Worm (Caenorhabditis elegans): Measurements from ENCODE around the gene gap-2.

Gene gap-2

ce11 chrX:9443871-9444270 lies 28.4 kb upstream of the gap-2 start (continued):
- TF ChIP-seq attf-5 (GFP tag; optimal IDR thresholded peaks at IDR 0.05) (no peak), nfya-2 (GFP tag; IDR thresholded peaks at IDR 0.05) (no peak), rcor-1 (GFP tag; IDR thresholded peaks at IDR 0.05) (no peak), F23B12.7 (tag; optimal IDR thresholded peaks at IDR 0.05; ENCODE audit: insufficient read depth) (no peak)

ce11 chrX:9446177-9446694 lies 26.0 kb upstream of the gap-2 start, which contains the start of gene ZK899.1:
TSS of gene ZK899.1 (plus strand) at chrX:9446644.
- TF ChIP-seq let-526 (GFP tag; IDR thresholded peaks at IDR 0.05) (no peak), somi-1 (GFP tag; optimal IDR thresholded peaks at IDR 0.05) (peak; percentile 4), B0336.3 (GFP tag; IDR thresholded peaks at IDR 0.05) (no peak), nhr-80 (tag; optimal IDR thresholded peaks at IDR 0.05) (peak; percentile 93), lin-40 (tag; optimal IDR thresholded peaks at IDR 0.05) (peak; percentile 44), F23B12.7 (tag; optimal IDR thresholded peaks at IDR 0.05; ENCODE audit: insufficient read depth) (no peak), atf-7 (tag; optimal IDR thresholded peaks at IDR 0.05) (peak; percentile 32), nhr-90 (tag; optimal IDR thresholded peaks at IDR 0.05) (peak; percentile 11), attf-5 (GFP tag; optimal IDR thresholded peaks at IDR 0.05) (peak; percentile 29), sptf-2 (GFP tag; optimal IDR thresholded peaks at IDR 0.05) (no peak), tbp1 (GFP tag; optimal IDR thresholded peaks at IDR 0.05) (no peak), F39B2.1 (GFP tag; IDR thresholded peaks at IDR 0.05) (no peak), Y53F4B.3 (GFP tag; IDR thresholded peaks at IDR 0.05) (no peak), ztf-26 (tag; optimal IDR thresholded peaks at IDR 0.05) (peak; percentile 9), ceh-40 (GFP tag; IDR thresholded peaks at IDR 0.05) (no peak), sdz-38 (tag; optimal IDR thresholded peaks at IDR 0.05) (no peak), let-607 (tag; optimal IDR thresholded peaks at IDR 0.05) (peak; percentile 48 to 49)

- TF ChIP-seq ceh-79 (tag; optimal IDR thresholded peaks at IDR 0.05) (no peak), akir-1 (GFP tag; optimal IDR thresholded peaks at IDR 0.05) (no peak), ztf-28 (GFP tag; IDR thresholded peaks at IDR 0.05) (no peak), hmg-20 (GFP tag; IDR thresholded peaks at IDR 0.05) (no peak), snpc-4 (GFP tag; optimal IDR thresholded peaks at IDR 0.05) (no peak), snpc-4 (tag; optimal IDR thresholded peaks at IDR 0.05) (no peak), nhr-120 (GFP tag; IDR thresholded peaks at IDR 0.05) (no peak), F57C9.4 (tag; optimal IDR thresholded peaks at IDR 0.05) (no peak), nhr-90 (tag; optimal IDR thresholded peaks at IDR 0.05) (no peak), Y95B8A.8 (GFP tag; IDR thresholded peaks at IDR 0.05) (no peak), mcd-1 (GFP tag; IDR thresholded peaks at IDR 0.05) (no peak), dox-1 (GFP tag; IDR thresholded peaks at IDR 0.05) (no peak), let-607 (tag; optimal IDR thresholded peaks at IDR 0.05) (no peak), K11D2.4 (GFP tag; IDR thresholded peaks at IDR 0.05) (no peak), C17E4.6 (GFP tag; IDR thresholded peaks at IDR 0.05) (no peak), Y53F4B.3 (GFP tag; IDR thresholded peaks at IDR 0.05) (no peak)
These were observed 22.9 kb upstream of the gap-2 start, which contains the start of gene ZK899.7 for ce11 chrX:9449330-9449729. TSS of gene ZK899.7 (minus strand) at chrX:9449430.

DNA sequence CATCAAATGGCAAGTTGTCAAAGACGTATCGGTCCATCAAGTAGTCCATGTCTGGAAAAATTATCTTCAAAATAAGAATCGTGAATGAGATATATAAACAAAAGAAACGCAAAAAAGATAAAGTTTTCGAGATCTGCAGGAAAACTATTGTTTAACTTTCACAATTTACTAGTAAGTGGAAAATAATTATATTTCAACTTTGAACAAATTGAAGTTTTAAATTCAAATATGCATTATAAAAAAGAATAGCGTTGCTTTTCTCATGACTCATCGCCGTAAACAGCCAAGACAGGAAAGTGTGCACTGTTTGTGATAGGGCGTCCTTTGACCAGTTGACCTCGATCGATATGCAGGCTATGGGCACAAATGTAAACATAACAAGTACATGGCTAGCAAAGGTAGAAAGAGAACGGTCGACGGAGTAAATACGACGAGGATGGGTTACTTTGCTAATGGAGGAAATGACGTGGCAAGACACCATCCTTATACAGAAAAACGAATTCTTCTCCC lies 20.3 kb upstream of the gap-2 start, which contains the start of gene ZK899.2:
Gene ZK899.2 (minus strand): TSS at position 51 of the 510 bp plus-strand sequence.
- TF ChIP-seq T26A5.8 (tag; optimal IDR thresholded peaks at IDR 0.05) (no peak), sdz-38 (tag; optimal IDR thresholded peaks at IDR 0.05) (no peak), lin-54 (GFP tag; optimal IDR thresholded peaks at IDR 0.05) (no peak), zfh-2 (GFP tag; conservative IDR thresholded peaks at IDR 0.05) (no peak), nhr-80 (tag; optimal IDR thresholded peaks at IDR 0.05) (no peak), rcor-1 (GFP tag; IDR thresholded peaks at IDR 0.05) (no peak), ceh-91 (GFP tag; IDR thresholded peaks at IDR 0.05) (no peak), F49E8.2 (tag; optimal IDR thresholded peaks at IDR 0.05; ENCODE audit: insufficient read depth) (no peak), ccch-3 (GFP tag; optimal IDR thresholded peaks at IDR 0.05) (no peak), pbrm-1 (GFP tag; IDR thresholded peaks at IDR 0.05) (no peak), F39B2.1 (GFP tag; IDR thresholded peaks at IDR 0.05) (no peak), ztf-25 (GFP tag; IDR thresholded peaks at IDR 0.05) (no peak), hlh-12 (tag; optimal IDR thresholded peaks at IDR 0.05) (no peak), athp-1 (tag; optimal IDR thresholded peaks at IDR 0.05) (no peak), egl-18 (GFP tag; IDR thresholded peaks at IDR 0.05) (no peak), ekl-4 (GFP tag; IDR thresholded peaks at IDR 0.05) (no peak)
